Fruit fly (Drosophila melanogaster): Measurements from ENCODE around the gene sphinx2.

DNA sequence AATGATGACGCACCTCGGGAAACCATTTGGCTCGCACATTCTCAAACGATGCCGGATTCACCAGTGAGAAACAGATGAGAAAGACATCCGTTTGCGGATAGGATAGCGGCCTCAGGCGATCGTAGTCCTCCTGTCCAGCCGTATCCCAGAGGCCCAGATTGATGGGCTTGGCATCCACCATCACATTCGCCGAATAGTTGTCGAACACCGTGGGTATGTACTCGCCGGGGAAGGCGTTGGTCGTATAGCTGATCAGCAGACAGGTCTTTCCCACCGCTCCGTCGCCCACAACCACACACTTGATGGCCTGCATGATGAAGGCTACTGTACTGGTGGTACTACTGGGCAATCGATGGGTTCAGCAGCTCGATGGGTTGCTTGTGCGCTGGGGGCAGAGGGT, 6.3 kb downstream of the sphinx2 start:
- TF ChIP-seq CG8478 (optimal IDR thresholded peaks at IDR 0.05) (no peak), CTCF (optimal IDR thresholded peaks at IDR 0.05) (no peak)
